Worm (Caenorhabditis elegans): Measurements from ENCODE around the gene R02F2.9.

DNA sequence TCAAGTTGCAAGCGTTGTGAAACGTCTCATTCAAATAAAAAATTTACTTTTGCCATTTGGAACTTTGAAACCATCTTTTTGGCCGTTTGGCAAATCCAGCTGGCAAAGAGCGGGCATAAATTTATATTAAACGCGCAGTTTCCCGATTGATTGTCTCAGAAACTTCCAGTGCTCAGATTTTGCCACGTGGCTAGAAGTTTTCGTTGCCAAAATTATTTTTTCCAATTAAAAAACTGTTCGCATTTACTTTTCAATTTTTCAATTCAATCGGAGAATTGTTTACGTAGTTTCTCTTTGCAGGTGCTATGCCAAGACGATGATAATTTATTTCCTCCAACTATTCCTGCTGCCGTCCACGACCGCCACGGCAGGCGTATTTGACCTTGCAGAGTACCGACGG, 45.7 kb upstream of the R02F2.9 start, which contains the start of gene F48E8.4:
- TF ChIP-seq him-1 (tag; optimal IDR thresholded peaks at IDR 0.05) (no peak), dao-5 (tag; optimal IDR thresholded peaks at IDR 0.05) (no peak), W03F9.2 (tag; optimal IDR thresholded peaks at IDR 0.05) (no peak)
